Worm (Caenorhabditis elegans): ENCODE measurements around the gene ppm-1.H.

ce11 chrIV:12275892-12276291 is 7.8 kb upstream of the ppm-1.H start, which contains the start of gene vps-8:
- TF ChIP-seq ama-1 (optimal IDR thresholded peaks at IDR 0.05) = no peak
- no peak for TF ChIP-seq ceh-36 (tag; optimal IDR thresholded peaks at IDR 0.05)
- no peak for TF ChIP-seq pes-1 (GFP tag; IDR thresholded peaks at IDR 0.05)
- no peak for TF ChIP-seq scrt-1 (GFP tag; IDR thresholded peaks at IDR 0.05)
- no peak for TF ChIP-seq flt-1 (GFP tag; IDR thresholded peaks at IDR 0.05)
- no peak for TF ChIP-seq hnd-1 (tag; optimal IDR thresholded peaks at IDR 0.05)
- TF ChIP-seq ceh-13 (GFP tag; optimal IDR thresholded peaks at IDR 0.05) = no peak
- TF ChIP-seq F13C5.2 (tag; optimal IDR thresholded peaks at IDR 0.05) = no peak

Measured in whole organism, early embryonic.